Fruit fly (Drosophila melanogaster) whole organism, pupa: Measurements from ENCODE around the gene CG6154.
A peak's percentile ranks its signal among the peaks of the same experiment; 100 is the strongest.

ENCODE experiments used
- CG10348 ChIP-seq: fragments of 200-800 bp; sonication (Bioruptor generic); IDR thresholded peaks from 2 replicates; pipeline ENCODE4 v1.3.6; 2022; ENCODE audit warnings: missing biosample characterization, missing genetic modification characterization
- CG12605 ChIP-seq: fragments of 200-800 bp; sonication (Bioruptor generic); IDR thresholded peaks from 2 replicates; pipeline ENCODE4 v1.3.6; 2022; ENCODE audit warnings: missing biosample characterization, missing genetic modification characterization
- CG13204 ChIP-seq: fragments of 200-800 bp; sonication (Bioruptor generic); optimal IDR thresholded peaks from 2 replicates; lab custom pipeline; 2018; ENCODE audit warnings: missing biosample characterization, mild to moderate bottlenecking, missing genetic modification characterization, moderate library complexity
- CG14655 ChIP-seq: fragments of 200-800 bp; sonication (Bioruptor generic); optimal IDR thresholded peaks from 3 replicates; lab custom pipeline; 2017; ENCODE audit warnings: mild to moderate bottlenecking, missing biosample characterization, missing genetic modification reagents, missing genetic modification characterization
- CG15710 ChIP-seq: fragments of 200-800 bp; sonication (Bioruptor generic); optimal IDR thresholded peaks from 2 replicates; lab custom pipeline; 2018; ENCODE audit warnings: missing biosample characterization, mild to moderate bottlenecking, missing genetic modification characterization, moderate library complexity
- CG17806 ChIP-seq: fragments of 200-800 bp; sonication (Bioruptor generic); optimal IDR thresholded peaks from 2 replicates; lab custom pipeline; 2018; ENCODE audit warnings: missing biosample characterization, mild to moderate bottlenecking, missing genetic modification characterization, moderate library complexity
- CG32121 ChIP-seq: fragments of 200-800 bp; sonication (Bioruptor generic); IDR thresholded peaks from 2 replicates; pipeline ENCODE4 v1.3.6; 2022; ENCODE audit warnings: missing biosample characterization, missing genetic modification characterization
- CG34367 ChIP-seq: fragments of 200-800 bp; sonication (Bioruptor generic); optimal IDR thresholded peaks from 2 replicates; lab custom pipeline; 2018; ENCODE audit warnings: missing biosample characterization, mild to moderate bottlenecking, missing genetic modification characterization
- CG4496 ChIP-seq: fragments of 200-800 bp; sonication (Bioruptor generic); IDR thresholded peaks from 3 replicates; pipeline ENCODE4 v1.3.6; 2022; ENCODE audit warnings: missing biosample characterization, missing genetic modification characterization
- CG8159 ChIP-seq: fragments of 200-800 bp; sonication (Bioruptor generic); optimal IDR thresholded peaks from 3 replicates; lab custom pipeline; 2018; ENCODE audit warnings: missing biosample characterization, mild to moderate bottlenecking, missing genetic modification characterization, moderate library complexity
- CG8301 ChIP-seq: fragments of 200-800 bp; sonication (Bioruptor generic); optimal IDR thresholded peaks from 2 replicates; lab custom pipeline; 2018; ENCODE audit warnings: missing biosample characterization, mild to moderate bottlenecking, missing genetic modification characterization
- CG9948 ChIP-seq: fragments of 200-800 bp; sonication (Bioruptor generic); optimal IDR thresholded peaks from 2 replicates; lab custom pipeline; 2018; ENCODE audit warnings: missing biosample characterization, mild to moderate bottlenecking, missing genetic modification characterization, moderate library complexity
- D1 ChIP-seq: fragments of 200-800 bp; sonication (Bioruptor generic); optimal IDR thresholded peaks from 2 replicates; lab custom pipeline; 2018; ENCODE audit warnings: missing biosample characterization, mild to moderate bottlenecking, missing genetic modification characterization, moderate library complexity
- EcR ChIP-seq: fragments of 200-800 bp; sonication (Bioruptor generic); optimal IDR thresholded peaks from 3 replicates; lab custom pipeline; 2019; ENCODE audit warnings: missing biosample characterization, missing genetic modification characterization, mild to moderate bottlenecking, moderate library complexity, missing genetic modification reagents
- Ets98B ChIP-seq: fragments of 200-800 bp; sonication (Bioruptor generic); IDR thresholded peaks from 2 replicates; pipeline ENCODE4 v1.3.6; 2022; ENCODE audit warnings: missing biosample characterization, missing genetic modification characterization
- Pif1A ChIP-seq: fragments of 200-800 bp; sonication (Bioruptor generic); optimal IDR thresholded peaks from 3 replicates; lab custom pipeline; 2016; ENCODE audit warnings: missing biosample characterization, missing genetic modification characterization
- Pif1B ChIP-seq: fragments of 200-800 bp; sonication (Bioruptor generic); optimal IDR thresholded peaks from 3 replicates; lab custom pipeline; 2016; ENCODE audit warnings: missing biosample characterization, missing genetic modification characterization
- Snoo ChIP-seq: fragments of 200-800 bp; sonication (Bioruptor generic); optimal IDR thresholded peaks from 3 replicates; lab custom pipeline; 2017; ENCODE audit warnings: missing biosample characterization, mild to moderate bottlenecking, missing genetic modification characterization, inconsistent platforms
- fd96Ca ChIP-seq: fragments of 200-800 bp; sonication (Bioruptor generic); IDR thresholded peaks from 3 replicates; pipeline ENCODE4 v1.3.6; 2022; ENCODE audit warnings: missing biosample characterization, missing genetic modification characterization
- gl ChIP-seq: fragments of 200-800 bp; sonication (Bioruptor generic); optimal IDR thresholded peaks from 2 replicates; lab custom pipeline; 2018; ENCODE audit warnings: missing biosample characterization, mild to moderate bottlenecking, missing genetic modification characterization
- rn ChIP-seq: fragments of 200-800 bp; sonication (Bioruptor generic); IDR thresholded peaks from 2 replicates; pipeline ENCODE4 v1.3.6; 2022; ENCODE audit warnings: missing biosample characterization, missing genetic modification characterization

Gene CG6154

DNA sequence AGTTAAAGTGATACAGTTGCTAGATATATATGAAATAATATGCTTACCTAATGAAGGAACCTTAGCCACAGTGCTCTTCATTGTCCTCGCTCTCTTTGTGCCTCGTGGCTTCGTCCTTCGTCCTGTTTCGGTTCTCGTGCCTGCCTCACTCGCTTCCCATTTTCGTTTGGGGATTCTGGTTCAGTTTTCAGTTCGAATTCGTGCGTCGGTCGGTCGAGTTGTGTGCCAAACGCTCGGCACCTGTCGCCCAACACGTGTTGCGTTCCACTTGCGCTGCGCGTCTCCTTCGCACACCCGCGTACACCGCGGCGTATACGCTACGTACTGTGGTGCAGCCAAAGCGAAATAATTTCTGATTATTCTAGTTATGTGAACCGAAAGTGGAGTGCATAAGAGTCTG is at the start of gene CG6154:
CG6154 (plus strand) TSS at position 185 of the 400 bp plus-strand sequence.
- TF ChIP-seq Pif1B (GFP tag; lab: Kevin White, UChicago): no peak
- TF ChIP-seq EcR: no peak
- TF ChIP-seq CG32121 (GFP tag; lab: Robert Waterston, UW): no peak
- TF ChIP-seq D1: no peak
- no peak for TF ChIP-seq CG15710 (tag; lab: Kevin White, UChicago)
- TF ChIP-seq CG14655 (GFP tag; lab: Kevin White, UChicago): no peak
- no peak for TF ChIP-seq CG13204 (GFP tag; lab: Kevin White, UChicago)
- TF ChIP-seq gl (tag; lab: Kevin White, UChicago): no peak
- no peak for TF ChIP-seq CG12605 (GFP tag; lab: Robert Waterston, UW)
- TF ChIP-seq rn (GFP tag; lab: Robert Waterston, UW): no peak
- TF ChIP-seq Pif1A (GFP tag; lab: Kevin White, UChicago): no peak
- TF ChIP-seq fd96Ca: no peak
- TF ChIP-seq CG17806 (tag; lab: Kevin White, UChicago): no peak
- no peak for TF ChIP-seq CG10348 (GFP tag; lab: Robert Waterston, UW)
- no peak for TF ChIP-seq CG8159 (tag; lab: Kevin White, UChicago)
- TF ChIP-seq CG9948 (tag; lab: Kevin White, UChicago): no peak
- TF ChIP-seq Ets98B (GFP tag; lab: Robert Waterston, UW): no peak

DNA sequence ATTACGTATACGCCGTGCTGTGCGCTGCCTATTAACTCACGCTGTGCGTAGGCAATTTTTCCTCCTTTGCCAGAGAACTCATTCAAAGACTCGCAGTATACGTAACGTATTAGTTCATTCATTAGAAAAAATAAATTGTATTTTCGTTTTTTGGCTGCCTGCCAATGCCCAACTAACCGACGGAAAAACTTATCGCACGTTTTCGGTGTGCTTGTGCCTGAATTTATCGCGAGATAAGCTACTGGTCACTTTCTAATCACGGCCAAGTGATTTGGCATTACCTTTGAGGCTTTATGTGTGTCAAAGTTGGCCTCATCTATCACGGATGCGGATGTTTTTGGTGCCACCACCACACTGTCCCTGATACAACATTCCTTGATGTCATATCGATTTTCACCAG is 49.5 kb upstream of the CG6154 start:
- no peak for TF ChIP-seq CG4496 (GFP tag; lab: Robert Waterston, UW)
- TF ChIP-seq CG10348 (GFP tag; lab: Robert Waterston, UW): no peak
- TF ChIP-seq Snoo (tag; lab: Kevin White, UChicago): no peak
- TF ChIP-seq Pif1A (GFP tag; lab: Kevin White, UChicago): no peak
- no peak for TF ChIP-seq rn (GFP tag; lab: Robert Waterston, UW)
- no peak for TF ChIP-seq Ets98B (GFP tag; lab: Robert Waterston, UW)
- TF ChIP-seq CG32121 (GFP tag; lab: Robert Waterston, UW): no peak
- no peak for TF ChIP-seq D1
- no peak for TF ChIP-seq CG15710 (tag; lab: Kevin White, UChicago)

DNA sequence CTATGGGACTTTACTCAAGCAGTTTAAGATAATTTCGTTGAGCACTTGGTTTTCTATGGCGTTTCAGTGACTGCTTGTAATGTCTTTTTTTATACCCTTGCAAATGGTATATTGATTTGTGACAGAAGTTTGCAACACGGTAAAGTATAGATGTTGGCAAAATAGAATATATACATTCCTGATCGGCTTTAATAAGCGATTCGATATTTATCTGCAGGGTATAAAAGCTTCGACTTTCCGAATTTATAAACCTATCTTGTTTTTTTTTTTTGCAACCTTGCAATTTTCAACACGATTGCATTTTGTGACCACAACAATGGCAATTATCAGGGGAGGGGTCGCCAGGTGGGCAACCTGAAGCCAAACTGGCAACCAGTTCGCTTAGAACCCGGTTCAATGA is 48.2 kb upstream of the CG6154 start:
- TF ChIP-seq EcR (no peak), CG34367 (tag; lab: Kevin White, UChicago) (no peak), CG13204 (GFP tag; lab: Kevin White, UChicago) (no peak), D1 (no peak), rn (GFP tag; lab: Robert Waterston, UW) (no peak), CG10348 (GFP tag; lab: Robert Waterston, UW) (no peak), CG8301 (tag; lab: Kevin White, UChicago) (no peak), CG17806 (tag; lab: Kevin White, UChicago) (no peak), CG4496 (GFP tag; lab: Robert Waterston, UW) (0 out of 3 replicates have a peak, but pooled peaks have one; percentile 23), CG8159 (tag; lab: Kevin White, UChicago) (no peak), CG14655 (GFP tag; lab: Kevin White, UChicago) (peak; percentile 29), fd96Ca (0 out of 3 replicates have a peak, but pooled peaks have one; percentile 26)

DNA sequence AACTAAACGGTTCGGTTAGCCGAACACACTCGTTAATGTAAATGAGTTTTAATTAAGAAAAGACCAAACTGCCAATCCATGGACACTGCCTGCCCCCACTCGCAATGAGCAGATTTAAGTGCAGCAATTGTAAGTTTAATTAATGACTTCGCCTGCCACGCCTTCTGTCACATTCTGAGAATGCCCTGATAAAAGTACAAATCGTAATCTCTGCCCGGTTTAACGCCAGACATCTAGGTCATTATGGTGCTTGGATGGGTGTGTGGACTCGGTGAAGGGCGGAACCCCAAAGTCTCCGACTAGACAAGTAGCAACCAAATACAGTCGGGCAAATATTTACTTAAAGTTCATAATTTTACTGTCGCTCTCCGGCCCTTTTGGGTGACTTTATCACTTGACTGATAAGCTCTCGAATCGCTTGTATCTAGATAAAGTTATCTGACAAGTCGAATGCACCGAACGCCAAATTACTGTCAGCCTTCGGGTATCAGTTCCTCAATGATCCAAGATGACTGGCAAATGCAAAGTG is 40.3 kb upstream of the CG6154 start:
- no peak for TF ChIP-seq D1
- TF ChIP-seq EcR: no peak
- no peak for TF ChIP-seq CG14655 (GFP tag; lab: Kevin White, UChicago)
- no peak for TF ChIP-seq CG8159 (tag; lab: Kevin White, UChicago)
- TF ChIP-seq CG32121 (GFP tag; lab: Robert Waterston, UW): no peak
- TF ChIP-seq Snoo (tag; lab: Kevin White, UChicago): no peak
- no peak for TF ChIP-seq gl (tag; lab: Kevin White, UChicago)
- no peak for TF ChIP-seq CG4496 (GFP tag; lab: Robert Waterston, UW)
- no peak for TF ChIP-seq CG10348 (GFP tag; lab: Robert Waterston, UW)

DNA sequence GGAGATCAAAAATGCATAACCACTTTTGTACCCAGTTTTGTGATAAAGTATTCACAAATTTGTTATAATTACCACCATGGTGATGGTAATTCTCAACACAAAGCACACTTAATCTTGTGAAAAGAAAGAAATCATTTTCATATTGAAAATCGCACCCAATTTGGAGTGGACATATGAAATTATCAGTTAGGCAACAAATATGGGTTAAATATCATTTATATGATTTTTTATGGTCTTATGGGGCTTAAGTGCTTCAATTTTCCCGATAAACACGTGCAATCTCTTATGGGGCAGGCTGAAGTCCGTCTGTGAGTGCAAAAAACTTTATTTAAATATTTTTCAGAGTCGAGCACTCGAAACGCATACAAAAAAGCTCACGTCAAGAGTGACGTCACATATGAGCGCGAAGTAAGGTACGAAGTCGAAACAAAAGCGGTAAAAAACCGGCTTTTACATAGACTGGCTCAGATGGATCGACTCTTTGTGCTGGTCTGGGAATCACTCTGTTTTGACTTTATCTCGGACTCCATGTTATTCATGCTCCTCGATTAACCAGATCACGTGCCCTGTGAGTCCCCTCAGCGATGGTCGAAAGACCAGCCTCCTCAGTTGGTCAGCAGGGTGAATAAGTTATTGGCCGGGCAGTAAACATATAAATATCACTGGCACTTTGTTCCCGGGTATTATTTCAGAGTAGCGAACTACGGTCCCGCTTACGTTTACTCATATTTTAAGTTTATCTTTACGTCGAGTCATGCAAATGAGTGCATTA is 35.8 kb upstream of the CG6154 start:
- TF ChIP-seq CG8159 (tag; lab: Kevin White, UChicago): peak; percentile 30
- TF ChIP-seq CG32121 (GFP tag; lab: Robert Waterston, UW): no peak
- no peak for TF ChIP-seq Pif1B (GFP tag; lab: Kevin White, UChicago)
- peak; percentile 81 for TF ChIP-seq EcR
- TF ChIP-seq gl (tag; lab: Kevin White, UChicago): no peak
- TF ChIP-seq CG17806 (tag; lab: Kevin White, UChicago): peak; percentile 29
- TF ChIP-seq Ets98B (GFP tag; lab: Robert Waterston, UW): no peak
- TF ChIP-seq CG8301 (tag; lab: Kevin White, UChicago): no peak
- TF ChIP-seq CG14655 (GFP tag; lab: Kevin White, UChicago): no peak
- TF ChIP-seq CG10348 (GFP tag; lab: Robert Waterston, UW): no peak
- 0 out of 3 replicates have a peak, but pooled peaks have one; percentile 32 for TF ChIP-seq CG4496 (GFP tag; lab: Robert Waterston, UW)
- TF ChIP-seq CG12605 (GFP tag; lab: Robert Waterston, UW): no peak
- TF ChIP-seq CG34367 (tag; lab: Kevin White, UChicago): no peak
- peak; percentile 44 for TF ChIP-seq CG13204 (GFP tag; lab: Kevin White, UChicago)
- TF ChIP-seq Pif1A (GFP tag; lab: Kevin White, UChicago): peak; percentile 4
- no peak for TF ChIP-seq D1
- TF ChIP-seq CG15710 (tag; lab: Kevin White, UChicago): no peak
- no peak for TF ChIP-seq fd96Ca
- TF ChIP-seq, all 21 proteins: peak for 6
